Fruit fly (Drosophila melanogaster) whole organism, embryonic: Measurements from ENCODE around the gene CG15382.

Experiments
- Antp ChIP-seq: fragments of 200-800 bp; sonication (Bioruptor generic); optimal IDR thresholded peaks from 3 replicates; lab custom pipeline; 2016; ENCODE audit warnings: missing biosample characterization, missing genetic modification characterization
- Asciz ChIP-seq: fragments of 200-800 bp; sonication (Bioruptor generic); optimal IDR thresholded peaks from 2 replicates; lab custom pipeline; 2017; ENCODE audit warnings: missing biosample characterization, mild to moderate bottlenecking, missing genetic modification characterization, missing genetic modification reagents
- Bteb2 ChIP-seq: fragments of 200-800 bp; sonication (Bioruptor generic); optimal IDR thresholded peaks from 2 replicates; lab custom pipeline; 2016; ENCODE audit warnings: missing biosample characterization, missing genetic modification characterization
- CG10366 ChIP-seq: fragments of 200-800 bp; sonication (Bioruptor generic); IDR thresholded peaks from 2 replicates; pipeline ENCODE4 v1.3.6; 2022; ENCODE audit warnings: missing biosample characterization, missing genetic modification characterization
- CG10654 ChIP-seq: fragments of 200-800 bp; sonication (Bioruptor generic); optimal IDR thresholded peaks from 2 replicates; lab custom pipeline; 2016; ENCODE audit warnings: missing biosample characterization, missing genetic modification characterization
- CG1233 ChIP-seq: fragments of 200-800 bp; sonication (Bioruptor generic); optimal IDR thresholded peaks from 4 replicates; lab custom pipeline; 2018; ENCODE audit warnings: missing biosample characterization, mild to moderate bottlenecking, missing genetic modification characterization
- CG14860 ChIP-seq: fragments of 200-800 bp; sonication (Bioruptor generic); IDR thresholded peaks from 3 replicates; pipeline ENCODE4 v1.3.6; 2022; ENCODE audit warnings: missing biosample characterization, missing genetic modification characterization; ENCODE audit not compliant: partially characterized antibody
- CG15269 ChIP-seq: fragments of 200-800 bp; sonication (Bioruptor generic); optimal IDR thresholded peaks from 2 replicates; lab custom pipeline; 2018; ENCODE audit warnings: missing biosample characterization, mild to moderate bottlenecking, missing genetic modification characterization, moderate library complexity
- CG16813 ChIP-seq: fragments of 200-800 bp; sonication (Bioruptor generic); IDR thresholded peaks from 3 replicates; pipeline ENCODE4 v1.3.6; 2022; ENCODE audit warnings: missing biosample characterization, missing genetic modification characterization; ENCODE audit not compliant: partially characterized antibody
- CG17361 ChIP-seq: fragments of 200-800 bp; sonication (Bioruptor generic); IDR thresholded peaks from 3 replicates; pipeline ENCODE4 v1.3.6; 2022; ENCODE audit warnings: missing biosample characterization, missing genetic modification characterization
- CG18599 ChIP-seq: fragments of 200-800 bp; sonication (Bioruptor generic); optimal IDR thresholded peaks from 3 replicates; lab custom pipeline; 2017; ENCODE audit warnings: missing biosample characterization, missing genetic modification characterization, mild to moderate bottlenecking, moderate library complexity, missing genetic modification reagents
- CG30403 ChIP-seq: fragments of 200-800 bp; sonication (Bioruptor generic); optimal IDR thresholded peaks from 3 replicates; lab custom pipeline; 2016; ENCODE audit warnings: missing biosample characterization, missing genetic modification characterization
- CG33557 ChIP-seq: fragments of 200-800 bp; sonication (Bioruptor generic); optimal IDR thresholded peaks from 2 replicates; lab custom pipeline; 2019; ENCODE audit warnings: missing biosample characterization, mild to moderate bottlenecking, missing genetic modification characterization, moderate library complexity
- CG3838 ChIP-seq: fragments of 200-800 bp; sonication (Bioruptor generic); optimal IDR thresholded peaks from 3 replicates; lab custom pipeline; 2016; ENCODE audit warnings: missing biosample characterization, missing genetic modification characterization
- CG4617 ChIP-seq: fragments of 200-800 bp; sonication (Bioruptor generic); optimal IDR thresholded peaks from 3 replicates; lab custom pipeline; 2016; ENCODE audit warnings: missing biosample characterization, missing genetic modification characterization, borderline replicate concordance
- CG7839 ChIP-seq: fragments of 200-800 bp; sonication (Bioruptor generic); optimal IDR thresholded peaks from 3 replicates; lab custom pipeline; 2018; ENCODE audit warnings: missing biosample characterization, mild to moderate bottlenecking, missing genetic modification characterization, moderate library complexity
- CG8924 ChIP-seq: fragments of 200-800 bp; optimal IDR thresholded peaks from 3 replicates; lab custom pipeline; 2019; ENCODE audit warnings: missing biosample characterization, mild to moderate bottlenecking, missing genetic modification characterization, moderate library complexity
- Dek ChIP-seq: fragments of 200-800 bp; sonication (Bioruptor generic); optimal IDR thresholded peaks from 3 replicates; lab custom pipeline; 2019; ENCODE audit warnings: missing biosample characterization, mild to moderate bottlenecking, missing genetic modification characterization, moderate library complexity
- Elba2 ChIP-seq: fragments of 200-800 bp; sonication (Bioruptor generic); optimal IDR thresholded peaks from 3 replicates; lab custom pipeline; 2016; ENCODE audit warnings: missing biosample characterization, missing genetic modification characterization
- Gug ChIP-seq: fragments of 200-800 bp; sonication (Bioruptor generic); IDR thresholded peaks from 4 replicates; pipeline ENCODE4 v1.3.6; 2022; ENCODE audit warnings: missing biosample characterization, missing genetic modification characterization
- H2.0 ChIP-seq: fragments of 200-800 bp; sonication (Bioruptor generic); IDR thresholded peaks from 2 replicates; pipeline ENCODE4 v1.3.6; 2022; ENCODE audit warnings: missing biosample characterization, missing genetic modification characterization
- HLH3B ChIP-seq: fragments of 200-800 bp; sonication (Bioruptor generic); IDR thresholded peaks from 2 replicates; pipeline ENCODE4 v1.3.6; 2022; ENCODE audit warnings: missing biosample characterization, missing genetic modification characterization
- MTF-1 ChIP-seq: fragments of 200-800 bp; sonication (Bioruptor generic); optimal IDR thresholded peaks from 2 replicates; lab custom pipeline; 2018; ENCODE audit warnings: missing biosample characterization, mild to moderate bottlenecking, missing genetic modification characterization, borderline replicate concordance
- Nf-YC ChIP-seq: fragments of 200-800 bp; optimal IDR thresholded peaks from 3 replicates; lab custom pipeline; 2019; ENCODE audit warnings: missing biosample characterization, mild to moderate bottlenecking, missing genetic modification characterization, moderate library complexity
- Scr ChIP-seq: fragments of 200-800 bp; sonication (Bioruptor generic); IDR thresholded peaks from 2 replicates; pipeline ENCODE4 v1.3.6; 2022; ENCODE audit warnings: missing biosample characterization, missing genetic modification characterization; ENCODE audit not compliant: partially characterized antibody
- Side ChIP-seq: fragments of 200-800 bp; sonication (Bioruptor generic); optimal IDR thresholded peaks from 2 replicates; lab custom pipeline; 2016; ENCODE audit warnings: missing biosample characterization, missing genetic modification characterization
- Six4 ChIP-seq: fragments of 200-800 bp; sonication (Bioruptor generic); optimal IDR thresholded peaks from 2 replicates; lab custom pipeline; 2016; ENCODE audit warnings: missing biosample characterization, missing genetic modification characterization
- Sry-β ChIP-seq: fragments of 200-800 bp; sonication (Bioruptor generic); optimal IDR thresholded peaks from 2 replicates; lab custom pipeline; 2018; ENCODE audit warnings: missing biosample characterization, mild to moderate bottlenecking, missing genetic modification characterization, moderate library complexity
- ci ChIP-seq: fragments of 200-800 bp; sonication (Bioruptor generic); IDR thresholded peaks from 3 replicates; pipeline ENCODE4 v1.3.6; 2022; ENCODE audit warnings: missing biosample characterization, missing genetic modification characterization
- gcm ChIP-seq: fragments of 200-800 bp; sonication (Bioruptor generic); optimal IDR thresholded peaks from 2 replicates; lab custom pipeline; 2019; ENCODE audit warnings: missing biosample characterization, mild to moderate bottlenecking, missing genetic modification characterization, moderate library complexity
- gem ChIP-seq: fragments of 200-800 bp; sonication (Bioruptor generic); optimal IDR thresholded peaks from 2 replicates; lab custom pipeline; 2019; ENCODE audit warnings: missing biosample characterization, mild to moderate bottlenecking, missing genetic modification characterization, moderate library complexity
- grn ChIP-seq: fragments of 200-800 bp; sonication (Bioruptor generic); optimal IDR thresholded peaks from 3 replicates; lab custom pipeline; 2017; ENCODE audit warnings: missing biosample characterization, missing genetic modification characterization
- ham ChIP-seq: fragments of 200-800 bp; sonication (Bioruptor generic); IDR thresholded peaks from 2 replicates; pipeline ENCODE4 v1.3.6; 2022; ENCODE audit warnings: missing biosample characterization, missing genetic modification characterization
- mam ChIP-seq: fragments of 200-800 bp; sonication (Bioruptor generic); optimal IDR thresholded peaks from 3 replicates; lab custom pipeline; 2016; ENCODE audit warnings: missing biosample characterization, missing genetic modification characterization
- nau ChIP-seq: fragments of 200-800 bp; sonication (Bioruptor generic); optimal IDR thresholded peaks from 3 replicates; lab custom pipeline; 2017; ENCODE audit warnings: missing biosample characterization, mild to moderate bottlenecking, missing genetic modification characterization, missing genetic modification reagents
- pho ChIP-seq: fragments of 200-800 bp; sonication (Bioruptor generic); optimal IDR thresholded peaks from 2 replicates; lab custom pipeline; 2016; ENCODE audit warnings: missing biosample characterization, missing genetic modification characterization
- phol ChIP-seq: fragments of 200-800 bp; sonication (Bioruptor generic); optimal IDR thresholded peaks from 3 replicates; lab custom pipeline; 2018; ENCODE audit warnings: missing biosample characterization, mild to moderate bottlenecking, missing genetic modification characterization, moderate library complexity
- sc ChIP-seq, 3 experiments: fragments of >200 bp in 2 of 3; fragments of 200-800 bp in 1 of 3; sonication (Bioruptor generic) in 1 of 3; optimal IDR thresholded peaks; 2 replicates in 2 of 3; 3 replicates in 1 of 3; lab custom pipeline; 2017; ENCODE audit warnings: mild to moderate bottlenecking in 1 of 3, missing biosample characterization in 1 of 3, missing genetic modification characterization in 1 of 3, missing genetic modification reagents in 1 of 3
- scrt ChIP-seq: fragments of 200-800 bp; sonication (Bioruptor generic); optimal IDR thresholded peaks from 2 replicates; lab custom pipeline; 2018; ENCODE audit warnings: missing biosample characterization, mild to moderate bottlenecking, missing genetic modification characterization, moderate library complexity
- sna ChIP-seq: fragments of 200-800 bp; sonication (Bioruptor generic); IDR thresholded peaks from 2 replicates; pipeline ENCODE4 v1.3.6; 2022; ENCODE audit warnings: missing biosample characterization, missing genetic modification characterization; ENCODE audit not compliant: partially characterized antibody
- sob ChIP-seq: fragments of 200-800 bp; sonication (Bioruptor generic); IDR thresholded peaks from 2 replicates; pipeline ENCODE4 v1.3.6; 2022; ENCODE audit warnings: missing biosample characterization, missing genetic modification characterization
- ssp ChIP-seq: fragments of 200-800 bp; sonication (Bioruptor generic); IDR thresholded peaks from 2 replicates; pipeline ENCODE4 v1.3.6; 2022; ENCODE audit warnings: missing biosample characterization, missing genetic modification characterization
- tll ChIP-seq, 2 experiments: fragments of 200-800 bp in 1 of 2; fragments of >200 bp in 1 of 2; sonication (Bioruptor generic) in 1 of 2; optimal IDR thresholded peaks; 2 replicates each; lab custom pipeline; 2017 to 2019; ENCODE audit warnings: missing biosample characterization in 2 of 2, missing genetic modification characterization in 2 of 2, mild to moderate bottlenecking in 1 of 2, moderate library complexity in 1 of 2
- trh ChIP-seq: fragments of 200-800 bp; sonication (Bioruptor generic); optimal IDR thresholded peaks from 2 replicates; lab custom pipeline; 2016; ENCODE audit warnings: missing biosample characterization, missing genetic modification characterization
- tx ChIP-seq: fragments of 200-800 bp; sonication (Bioruptor generic); optimal IDR thresholded peaks from 2 replicates; lab custom pipeline; 2016; ENCODE audit warnings: missing biosample characterization, missing genetic modification characterization
- vnd ChIP-seq: fragments of 200-800 bp; sonication (Bioruptor generic); IDR thresholded peaks from 3 replicates; pipeline ENCODE4 v1.3.6; 2022; ENCODE audit warnings: missing biosample characterization, missing genetic modification characterization; ENCODE audit not compliant: partially characterized antibody
- zen ChIP-seq: fragments of 200-800 bp; sonication (Bioruptor generic); optimal IDR thresholded peaks from 3 replicates; lab custom pipeline; 2018; ENCODE audit warnings: missing biosample characterization, mild to moderate bottlenecking, missing genetic modification characterization, moderate library complexity

Gene CG15382

dm6 chr2L:2196590-2197474 lies 41.3 kb downstream of the CG15382 start (continued):
- TF ChIP-seq tll (GFP tag; optimal IDR thresholded peaks at IDR 0.05; lab: Kevin White, UChicago) (peak in 1 of 2 experiments; percentile 61), Gug (GFP tag; lab: Robert Waterston, UW) (peak; percentile 8; the same call in 1 of the 4 replicates), CG15269 (tag; lab: Kevin White, UChicago) (peak; percentile 64), CG10366 (GFP tag; lab: Robert Waterston, UW) (no peak), Nf-YC (peak; percentile 87), ssp (GFP tag; lab: Robert Waterston, UW) (no peak), Antp (GFP tag; lab: Kevin White, UChicago) (peak; percentile 18), Bteb2 (GFP tag; lab: Kevin White, UChicago) (no peak), pho (GFP tag; lab: Kevin White, UChicago) (peak; percentile 53), Side (GFP tag; lab: Kevin White, UChicago) (peak; percentile 59), Dek (tag; lab: Kevin White, UChicago) (peak; percentile 56), ci (GFP tag; lab: Robert Waterston, UW) (no peak), Sry-β (GFP tag; lab: Kevin White, UChicago) (peak; percentile 97), Six4 (GFP tag; lab: Kevin White, UChicago) (peak; percentile 2), H2.0 (no peak), Scr (GFP tag; lab: Robert Waterston, UW) (no peak), sna (GFP tag; lab: Robert Waterston, UW) (no peak), CG18599 (GFP tag; lab: Kevin White, UChicago) (peak; percentile 73), Elba2 (GFP tag; lab: Kevin White, UChicago) (no peak), sc (optimal IDR thresholded peaks at IDR 0.05; lab: Kevin White, UChicago) (no peak), sc (GFP tag; optimal IDR thresholded peaks at IDR 0.05; lab: Kevin White, UChicago) (peak; percentile 49), CG30403 (GFP tag; lab: Kevin White, UChicago) (peak; percentile 74), sob (GFP tag; lab: Robert Waterston, UW) (no peak), nau (no peak), CG33557 (GFP tag; lab: Kevin White, UChicago) (no peak), CG3838 (GFP tag; lab: Kevin White, UChicago) (peak; percentile 100), CG1233 (GFP tag; lab: Kevin White, UChicago) (peak; percentile 29), ham (GFP tag; lab: Robert Waterston, UW) (no peak), CG10654 (GFP tag; lab: Kevin White, UChicago) (no peak), vnd (GFP tag; lab: Robert Waterston, UW) (no peak), gcm (GFP tag; lab: Kevin White, UChicago) (peak; percentile 70), CG16813 (GFP tag; lab: Robert Waterston, UW) (no peak), CG8924 (tag; lab: Kevin White, UChicago) (peak; percentile 35), scrt (GFP tag; lab: Kevin White, UChicago) (peak; percentile 57), mam (GFP tag; lab: Kevin White, UChicago) (peak; percentile 26), trh (GFP tag; lab: Kevin White, UChicago) (no peak), gem (tag; lab: Kevin White, UChicago) (peak; percentile 77), MTF-1 (peak; percentile 42), Asciz (GFP tag; lab: Kevin White, UChicago) (peak; percentile 11), zen (peak; percentile 94), grn (GFP tag; lab: Kevin White, UChicago) (no peak), CG14860 (GFP tag; lab: Robert Waterston, UW) (no peak), HLH3B (no peak), tx (GFP tag; lab: Kevin White, UChicago) (no peak), CG7839 (peak; percentile 58), phol (tag; lab: Kevin White, UChicago) (peak; percentile 54), CG4617 (GFP tag; lab: Kevin White, UChicago) (no peak), CG17361 (GFP tag; lab: Robert Waterston, UW) (no peak)
